Worm (Caenorhabditis elegans): ENCODE measurements around the gene kars-1.

kars-1 gene

ce11 chrII:7072315-7072589 lies at the start of gene kars-1:
TSS of gene kars-1 (minus strand) at chrII:7072415.
- TF ChIP-seq ztf-11 (tag; optimal IDR thresholded peaks at IDR 0.05): no peak
- no peak for TF ChIP-seq mab-5 (tag; optimal IDR thresholded peaks at IDR 0.05)
- no peak for TF ChIP-seq nhr-28 (tag; optimal IDR thresholded peaks at IDR 0.05)
- TF ChIP-seq ceh-43 (GFP tag; optimal IDR thresholded peaks at IDR 0.05): no peak
- TF ChIP-seq tbx-8 (GFP tag; optimal IDR thresholded peaks at IDR 0.05): no peak
- TF ChIP-seq sptf-1 (tag; optimal IDR thresholded peaks at IDR 0.05): no peak
- no peak for TF ChIP-seq mls-2 (tag; optimal IDR thresholded peaks at IDR 0.05)

ce11 chrII:7121762-7122292 lies 49.6 kb upstream of the kars-1 start, which contains the start of gene F10E7.2:
TSS of gene F10E7.2 (plus strand) at chrII:7122242.
- TF ChIP-seq ztf-11 (tag; optimal IDR thresholded peaks at IDR 0.05): no peak
- no peak for TF ChIP-seq lin-32 (GFP tag; optimal IDR thresholded peaks at IDR 0.05)

- TF ChIP-seq ztf-11 (tag; optimal IDR thresholded peaks at IDR 0.05) (no peak), lin-32 (GFP tag; optimal IDR thresholded peaks at IDR 0.05) (no peak), ceh-39 (tag; optimal IDR thresholded peaks at IDR 0.05) (no peak), unc-120 (tag; optimal IDR thresholded peaks at IDR 0.05; ENCODE audit: poor library complexity, severe bottlenecking) (no peak), blmp-1 (tag; optimal IDR thresholded peaks at IDR 0.05) (no peak), ceh-83 (GFP tag; optimal IDR thresholded peaks at IDR 0.05) (no peak), ces-1 (GFP tag; optimal IDR thresholded peaks at IDR 0.05) (no peak), tbx-8 (GFP tag; optimal IDR thresholded peaks at IDR 0.05) (no peak), unc-62 (GFP tag; optimal IDR thresholded peaks at IDR 0.05) (no peak), ceh-43 (GFP tag; optimal IDR thresholded peaks at IDR 0.05) (no peak), mep-1 (tag; optimal IDR thresholded peaks at IDR 0.05) (no peak), lsy-2 (tag; optimal IDR thresholded peaks at IDR 0.05) (no peak), elt-1 (tag; optimal IDR thresholded peaks at IDR 0.05; ENCODE audit: borderline replicate concordance, insufficient read depth) (no peak), zip-8 (tag; optimal IDR thresholded peaks at IDR 0.05) (no peak), mls-2 (tag; optimal IDR thresholded peaks at IDR 0.05) (no peak), ham-2 (GFP tag; optimal IDR thresholded peaks at IDR 0.05) (no peak), nhr-2 (tag; optimal IDR thresholded peaks at IDR 0.05) (no peak)
Measured at ce11 chrII:7119525-7119924, 47.3 kb upstream of the kars-1 start.

- TF ChIP-seq elt-3 (tag; optimal IDR thresholded peaks at IDR 0.05): no peak
- TF ChIP-seq hlh-1 (tag; optimal IDR thresholded peaks at IDR 0.05): peak; percentile 73
- TF ChIP-seq nhr-2 (tag; optimal IDR thresholded peaks at IDR 0.05): peak; percentile 46
- TF ChIP-seq lin-32 (GFP tag; optimal IDR thresholded peaks at IDR 0.05): no peak
- TF ChIP-seq nhr-237 (tag; optimal IDR thresholded peaks at IDR 0.05): no peak
- TF ChIP-seq zip-8 (tag; optimal IDR thresholded peaks at IDR 0.05): no peak
- no peak for TF ChIP-seq ces-1 (GFP tag; optimal IDR thresholded peaks at IDR 0.05)
- no peak for TF ChIP-seq blmp-1 (tag; optimal IDR thresholded peaks at IDR 0.05)
- TF ChIP-seq unc-39 (tag; optimal IDR thresholded peaks at IDR 0.05): no peak
- TF ChIP-seq mep-1 (tag; optimal IDR thresholded peaks at IDR 0.05): no peak
- peak; percentile 54 for TF ChIP-seq unc-62 (GFP tag; optimal IDR thresholded peaks at IDR 0.05)
- TF ChIP-seq mls-2 (tag; optimal IDR thresholded peaks at IDR 0.05): no peak
- TF ChIP-seq sem-2 (GFP tag; optimal IDR thresholded peaks at IDR 0.05): no peak
- no peak for TF ChIP-seq ceh-83 (GFP tag; optimal IDR thresholded peaks at IDR 0.05)
- no peak for TF ChIP-seq lsy-2 (tag; optimal IDR thresholded peaks at IDR 0.05)
- TF ChIP-seq M03D4.4 (tag; optimal IDR thresholded peaks at IDR 0.05): no peak
- no peak for TF ChIP-seq nhr-76 (tag; optimal IDR thresholded peaks at IDR 0.05)
- TF ChIP-seq tbx-8 (GFP tag; optimal IDR thresholded peaks at IDR 0.05): no peak
- TF ChIP-seq unc-120 (tag; optimal IDR thresholded peaks at IDR 0.05; ENCODE audit: poor library complexity, severe bottlenecking): peak; percentile 14
- no peak for TF ChIP-seq flh-1 (GFP tag; optimal IDR thresholded peaks at IDR 0.05)
- TF ChIP-seq mab-5 (tag; optimal IDR thresholded peaks at IDR 0.05): no peak
- TF ChIP-seq lin-13 (tag; optimal IDR thresholded peaks at IDR 0.05): no peak
- no peak for TF ChIP-seq ceh-39 (tag; optimal IDR thresholded peaks at IDR 0.05)
- TF ChIP-seq ztf-11 (tag; optimal IDR thresholded peaks at IDR 0.05): no peak
- no peak for TF ChIP-seq drap-1 (GFP tag; optimal IDR thresholded peaks at IDR 0.05)
- no peak for TF ChIP-seq pha-4 (tag; optimal IDR thresholded peaks at IDR 0.05)
- TF ChIP-seq snpc-4 (tag; optimal IDR thresholded peaks at IDR 0.05): no peak
Measured at ce11 chrII:7116350-7116749, 44.1 kb upstream of the kars-1 start, which contains the start of gene spon-1. TSS of gene spon-1 (plus strand) at chrII:7116557.

- TF ChIP-seq drap-1 (GFP tag; optimal IDR thresholded peaks at IDR 0.05) (no peak), sem-2 (GFP tag; optimal IDR thresholded peaks at IDR 0.05) (no peak), ces-1 (GFP tag; optimal IDR thresholded peaks at IDR 0.05) (no peak), ham-2 (GFP tag; optimal IDR thresholded peaks at IDR 0.05) (no peak), nhr-2 (tag; optimal IDR thresholded peaks at IDR 0.05) (no peak), unc-39 (tag; optimal IDR thresholded peaks at IDR 0.05) (no peak), lin-32 (GFP tag; optimal IDR thresholded peaks at IDR 0.05) (no peak), lsy-2 (tag; optimal IDR thresholded peaks at IDR 0.05) (no peak), cnd-1 (tag; optimal IDR thresholded peaks at IDR 0.05) (no peak), tbx-8 (GFP tag; optimal IDR thresholded peaks at IDR 0.05) (no peak), zip-8 (tag; optimal IDR thresholded peaks at IDR 0.05) (no peak), blmp-1 (tag; optimal IDR thresholded peaks at IDR 0.05) (no peak), flh-1 (GFP tag; optimal IDR thresholded peaks at IDR 0.05) (no peak), ztf-11 (tag; optimal IDR thresholded peaks at IDR 0.05) (no peak), ceh-83 (GFP tag; optimal IDR thresholded peaks at IDR 0.05) (no peak), M03D4.4 (tag; optimal IDR thresholded peaks at IDR 0.05) (no peak)
Measured at ce11 chrII:7115638-7116037, 43.4 kb upstream of the kars-1 start, which contains the start of gene cutl-5. TSS of gene cutl-5 (minus strand) at chrII:7115906.
